Worm (Caenorhabditis elegans) whole organism, young adult: ENCODE data around the gene cthd-1.

Experiments
- B0336.3 ChIP-seq: fragments of 200-800 bp; sonication (Bioruptor generic); IDR thresholded peaks from 2 replicates; pipeline ENCODE4 v1.3.6; 2022; ENCODE audit warnings: missing genetic modification characterization, missing compliant biosample characterization
- F33H1.4 ChIP-seq: fragments of 200-800 bp; sonication (Bioruptor generic); IDR thresholded peaks from 2 replicates; pipeline ENCODE4 v1.3.6; 2022; ENCODE audit warnings: missing genetic modification reagents, missing genetic modification characterization, missing compliant biosample characterization
- F57A8.1 ChIP-seq: fragments of 200-800 bp; sonication (Bioruptor generic); optimal IDR thresholded peaks from 2 replicates; lab custom pipeline; 2018; ENCODE audit warnings: mild to moderate bottlenecking, missing genetic modification characterization, moderate library complexity, missing compliant biosample characterization
- T07F8.4 ChIP-seq: sonication (generic microtip); optimal IDR thresholded peaks from 2 replicates; lab custom pipeline; 2016; ENCODE audit warnings: mild to moderate bottlenecking, missing genetic modification characterization, moderate library complexity, missing compliant biosample characterization
- Y79H2A.3 ChIP-seq: fragments of 200-800 bp; sonication (Bioruptor generic); conservative IDR thresholded peaks from 2 replicates; pipeline ENCODE4 v1.3.6; 2022; ENCODE audit warnings: missing genetic modification reagents, missing genetic modification characterization, missing compliant biosample characterization
- ama-1 ChIP-seq, 3 experiments: fragments of 150-350 bp in 1 of 3; sonication (generic microtip) in 2 of 3; optimal IDR thresholded peaks; 2 replicates each; lab custom pipeline; 2014 to 2018; ENCODE audit warnings: missing biosample characterization in 2 of 3, missing genetic modification characterization in 2 of 3, missing genetic modification reagents in 2 of 3
- lin-26 ChIP-seq: fragments of 200-800 bp; sonication (Bioruptor generic); IDR thresholded peaks from 2 replicates; pipeline ENCODE4 v1.3.6; 2022; ENCODE audit warnings: missing genetic modification reagents, missing genetic modification characterization, missing compliant biosample characterization
- lsl-1 ChIP-seq: fragments of 200-800 bp; sonication (Bioruptor generic); optimal IDR thresholded peaks from 2 replicates; lab custom pipeline; 2018; ENCODE audit warnings: mild to moderate bottlenecking, missing genetic modification characterization, moderate library complexity, missing compliant biosample characterization
- mel-28 ChIP-seq: sonication (generic microtip); optimal IDR thresholded peaks from 2 replicates; lab custom pipeline; 2016; ENCODE audit warnings: borderline replicate concordance, mild to moderate bottlenecking, missing genetic modification characterization, missing compliant biosample characterization
- nfyb-1 ChIP-seq: fragments of 200-800 bp; sonication (Bioruptor generic); IDR thresholded peaks from 2 replicates; pipeline ENCODE4 v1.3.6; 2022; ENCODE audit warnings: missing genetic modification reagents, missing genetic modification characterization, missing compliant biosample characterization
- nhr-80 ChIP-seq: sonication (generic microtip); optimal IDR thresholded peaks from 2 replicates; lab custom pipeline; 2016; ENCODE audit warnings: missing genetic modification characterization, missing compliant biosample characterization
- repo-1 ChIP-seq: sonication (generic microtip); optimal IDR thresholded peaks from 2 replicates; lab custom pipeline; 2017; ENCODE audit warnings: mild to moderate bottlenecking, missing genetic modification characterization, missing compliant biosample characterization
- snpc-4 ChIP-seq, 5 experiments: fragments of 150-350 bp in 1 of 5; sonication (generic microtip) in 4 of 5; optimal IDR thresholded peaks; 2 replicates each; lab custom pipeline; 2014 to 2018; ENCODE audit warnings: missing genetic modification characterization in 5 of 5, missing biosample characterization in 3 of 5, antibody characterized with exemption in 2 of 5, mild to moderate bottlenecking in 2 of 5, missing compliant biosample characterization in 2 of 5, missing genotype in 2 of 5, moderate library complexity in 2 of 5, missing genetic modification reagents in 1 of 5
- unc-62 ChIP-seq: fragments of 150-350 bp; optimal IDR thresholded peaks from 2 replicates; lab custom pipeline; 2014; ENCODE audit warnings: missing biosample characterization, missing genetic modification reagents, missing genetic modification characterization

DNA sequence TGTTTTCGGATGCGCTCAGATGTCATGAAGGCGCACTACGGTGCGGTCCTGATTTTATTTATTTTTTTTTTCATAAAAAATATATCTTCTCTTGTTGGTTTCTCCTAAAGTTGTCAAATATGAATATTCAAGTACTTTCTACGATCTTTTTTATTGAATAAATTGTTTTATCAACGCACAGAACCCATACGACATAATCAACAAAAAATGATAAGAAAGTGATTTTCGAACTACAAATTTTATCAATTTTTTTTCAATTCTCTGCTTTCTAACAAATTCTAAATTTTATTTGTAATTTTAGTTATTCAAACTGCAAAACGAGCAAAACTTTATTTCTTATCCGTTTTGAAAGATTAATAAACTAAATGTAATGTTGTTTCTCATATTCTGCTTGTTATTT lies 23.8 kb downstream of the cthd-1 start:
- TF ChIP-seq Y79H2A.3 (GFP tag; lab: Robert Waterston, UW): no peak
- TF ChIP-seq F57A8.1 (GFP tag; lab: Kevin White, UChicago): no peak
- no peak for TF ChIP-seq T07F8.4
- TF ChIP-seq snpc-4 (GFP tag; optimal IDR thresholded peaks at IDR 0.05; lab: Kevin White, UChicago): no peak
- no peak for TF ChIP-seq snpc-4 (tag; optimal IDR thresholded peaks at IDR 0.05; lab: Kevin White, UChicago)
- no peak for TF ChIP-seq mel-28
- TF ChIP-seq ama-1 (optimal IDR thresholded peaks at IDR 0.05; lab: Kevin White, UChicago): no peak
- TF ChIP-seq ama-1 (GFP tag; optimal IDR thresholded peaks at IDR 0.05; lab: Kevin White, UChicago): no peak
- no peak for TF ChIP-seq B0336.3
- no peak for TF ChIP-seq unc-62 (GFP tag; lab: Kevin White, UChicago)
- TF ChIP-seq lin-26: no peak
- no peak for TF ChIP-seq repo-1 (tag; lab: Kevin White, UChicago)
- no peak for TF ChIP-seq lsl-1 (GFP tag; lab: Kevin White, UChicago)
- TF ChIP-seq nfyb-1 (GFP tag; lab: Robert Waterston, UW): no peak
- TF ChIP-seq nhr-80 (tag; lab: Kevin White, UChicago): peak; percentile 10
- no peak for TF ChIP-seq F33H1.4 (GFP tag; lab: Robert Waterston, UW)
